In genomic region chrV:20090698-20091313, ce11 we compare ENCODE assay signal across 7 worm cellular contexts.
TF ChIP-seq lines count a peak whose summit lies in the region.

dcs-1 (minus strand) TSS chrV:20090743.
sec-23 (plus strand) TSS chrV:20091263.

TF ChIP-seq in whole organism, L1 larva, 84 proteins besides CTCF, POLR2A, EP300 and RAD21 (continues in another document):
- TF ChIP-seq nhr-237 (tag; optimal IDR thresholded peaks at IDR 0.05; lab: Kevin White, UChicago) (no peak), C34B4.2 (tag; optimal IDR thresholded peaks at IDR 0.05; lab: Kevin White, UChicago) (no peak), isw-1 (GFP tag; IDR thresholded peaks at IDR 0.05; lab: Robert Waterston, UW) (no peak), ztf-11 (tag; optimal IDR thresholded peaks at IDR 0.05; lab: Kevin White, UChicago) (no peak), tlp-1 (tag; optimal IDR thresholded peaks at IDR 0.05; lab: Kevin White, UChicago) (no peak), fkh-10 (GFP tag; optimal IDR thresholded peaks at IDR 0.05; lab: Kevin White, UChicago) (no peak), nhr-28 (tag; optimal IDR thresholded peaks at IDR 0.05; lab: Kevin White, UChicago) (no peak), zip-4 (GFP tag; optimal IDR thresholded peaks at IDR 0.05; lab: Kevin White, UChicago) (no peak), jun-1 (tag; optimal IDR thresholded peaks at IDR 0.05; lab: Kevin White, UChicago) (no peak), Y116A8C.19 (tag; optimal IDR thresholded peaks at IDR 0.05; lab: Kevin White, UChicago; ENCODE audit: borderline replicate concordance) (no peak), C04F5.9 (tag; optimal IDR thresholded peaks at IDR 0.05; lab: Kevin White, UChicago) (no peak), fkh-4 (tag; optimal IDR thresholded peaks at IDR 0.05; lab: Kevin White, UChicago; ENCODE audit: borderline replicate concordance) (no peak), fkh-8 (tag; optimal IDR thresholded peaks at IDR 0.05; lab: Kevin White, UChicago) (peak; percentile 1)

TF ChIP-seq in whole organism, L2 larva, 48 proteins besides CTCF, POLR2A, EP300 and RAD21 (continues in another document):
- TF ChIP-seq unc-55 (GFP tag; optimal IDR thresholded peaks at IDR 0.05; lab: Kevin White, UChicago) (peak; percentile 22), ceh-16 (tag; optimal IDR thresholded peaks at IDR 0.05; lab: Kevin White, UChicago) (no peak), nhr-77 (tag; optimal IDR thresholded peaks at IDR 0.05; lab: Kevin White, UChicago) (no peak), nhr-129 (tag; optimal IDR thresholded peaks at IDR 0.05; lab: Kevin White, UChicago) (peak; percentile 4), lin-11 (tag; optimal IDR thresholded peaks at IDR 0.05; lab: Kevin White, UChicago) (no peak), nhr-23 (tag; optimal IDR thresholded peaks at IDR 0.05; lab: Kevin White, UChicago) (no peak), lsy-2 (tag; optimal IDR thresholded peaks at IDR 0.05; lab: Kevin White, UChicago) (peak in 1 of 2 experiments; percentile 10), lin-13 (GFP tag; optimal IDR thresholded peaks at IDR 0.05; lab: Kevin White, UChicago) (no peak), ztf-4 (tag; optimal IDR thresholded peaks at IDR 0.05; lab: Kevin White, UChicago) (no peak), crh-2 (tag; optimal IDR thresholded peaks at IDR 0.05; lab: Kevin White, UChicago) (peak; percentile 64), blmp-1 (tag; optimal IDR thresholded peaks at IDR 0.05; lab: Kevin White, UChicago; ENCODE audit: insufficient read depth) (no peak), mdl-1 (tag; optimal IDR thresholded peaks at IDR 0.05; lab: Kevin White, UChicago) (peak in 1 of 2 experiments; percentile 2), dmd-4 (tag; optimal IDR thresholded peaks at IDR 0.05; lab: Kevin White, UChicago) (no peak)

TF ChIP-seq in whole organism, L3 larva, 47 proteins besides CTCF, POLR2A, EP300 and RAD21:
- TF ChIP-seq pha-4 (tag; optimal IDR thresholded peaks at IDR 0.05; lab: Kevin White, UChicago) (peak; percentile 32), lin-15B (tag; optimal IDR thresholded peaks at IDR 0.05; lab: Kevin White, UChicago) (peak; percentile 28), elt-1 (tag; optimal IDR thresholded peaks at IDR 0.05; lab: Kevin White, UChicago) (no peak), hmg-11 (tag; optimal IDR thresholded peaks at IDR 0.05; lab: Kevin White, UChicago) (peak; percentile 15)

TF ChIP-seq in whole organism, L4 larva, 104 proteins besides CTCF, POLR2A, EP300 and RAD21 (continues in another document):
- 0 out of 2 replicates have a peak, but pooled peaks have one; percentile 52 for TF ChIP-seq F44E2.7 (GFP tag; IDR thresholded peaks at IDR 0.05; lab: Robert Waterston, UW)
- peak; percentile 18 for TF ChIP-seq dpl-1 (GFP tag; optimal IDR thresholded peaks at IDR 0.05; lab: Kevin White, UChicago)
- TF ChIP-seq lin-29 (GFP tag; IDR thresholded peaks at IDR 0.05; lab: Robert Waterston, UW), result no peak
- TF ChIP-seq mxl-3 (GFP tag; optimal IDR thresholded peaks at IDR 0.05; lab: Kevin White, UChicago), result peak; percentile 80
- no peak for TF ChIP-seq nhr-11 (tag; optimal IDR thresholded peaks at IDR 0.05; lab: Kevin White, UChicago)
- TF ChIP-seq nhr-111 (GFP tag; optimal IDR thresholded peaks at IDR 0.05; lab: Kevin White, UChicago), result no peak
- peak in 1 of 2 experiments; percentile 49 for TF ChIP-seq hif-1 (tag; optimal IDR thresholded peaks at IDR 0.05; lab: Kevin White, UChicago)
- TF ChIP-seq zfp-2 (tag; optimal IDR thresholded peaks at IDR 0.05; lab: Kevin White, UChicago), result no peak
- peak in 1 of 2 experiments; percentile 66 for TF ChIP-seq mdl-1 (tag; optimal IDR thresholded peaks at IDR 0.05; lab: Kevin White, UChicago)
- TF ChIP-seq unc-130 (GFP tag; optimal IDR thresholded peaks at IDR 0.05; lab: Kevin White, UChicago), result peak; percentile 69
- TF ChIP-seq nhr-28 (tag; optimal IDR thresholded peaks at IDR 0.05; lab: Kevin White, UChicago), result no peak
- TF ChIP-seq ces-1 (GFP tag; optimal IDR thresholded peaks at IDR 0.05; lab: Kevin White, UChicago), result no peak
- no peak for TF ChIP-seq lin-38 (GFP tag; IDR thresholded peaks at IDR 0.05; lab: Robert Waterston, UW)
- peak; percentile 7 for TF ChIP-seq lin-13 (GFP tag; optimal IDR thresholded peaks at IDR 0.05; lab: Kevin White, UChicago)
- TF ChIP-seq ceh-82 (tag; optimal IDR thresholded peaks at IDR 0.05; lab: Kevin White, UChicago), result no peak
- no peak for TF ChIP-seq egl-43 (GFP tag; IDR thresholded peaks at IDR 0.05; lab: Robert Waterston, UW)

TF ChIP-seq in whole organism, late embryonic, 69 proteins besides CTCF, POLR2A, EP300 and RAD21:
- peak; percentile 59 for TF ChIP-seq ets-4 (tag; optimal IDR thresholded peaks at IDR 0.05; lab: Kevin White, UChicago)
- TF ChIP-seq hlh-30 (tag; optimal IDR thresholded peaks at IDR 0.05; lab: Kevin White, UChicago; ENCODE audit: insufficient read depth), result no peak
- TF ChIP-seq ceh-34 (tag; optimal IDR thresholded peaks at IDR 0.05; lab: Kevin White, UChicago), result no peak
- TF ChIP-seq hlh-8 (tag; optimal IDR thresholded peaks at IDR 0.05; lab: Kevin White, UChicago), result peak; percentile 29
- TF ChIP-seq zip-5 (tag; optimal IDR thresholded peaks at IDR 0.05; lab: Kevin White, UChicago), result peak; percentile 25
- no peak for TF ChIP-seq unc-42 (tag; optimal IDR thresholded peaks at IDR 0.05; lab: Kevin White, UChicago)
- TF ChIP-seq ceh-2 (tag; optimal IDR thresholded peaks at IDR 0.05; lab: Kevin White, UChicago), result peak; percentile 18
- peak; percentile 58 for TF ChIP-seq ceh-31 (tag; optimal IDR thresholded peaks at IDR 0.05; lab: Kevin White, UChicago)
- peak; percentile 70 for TF ChIP-seq C08G9.2 (tag; optimal IDR thresholded peaks at IDR 0.05; lab: Kevin White, UChicago)
- TF ChIP-seq tbx-2 (tag; optimal IDR thresholded peaks at IDR 0.05; lab: Kevin White, UChicago), result peak; percentile 46
- TF ChIP-seq tbx-7 (tag; optimal IDR thresholded peaks at IDR 0.05; lab: Kevin White, UChicago), result peak; percentile 46

TF ChIP-seq in whole organism, mixed stage, embryonic, 35 proteins besides CTCF, POLR2A, EP300 and RAD21:
- no peak for TF ChIP-seq nhr-12 (tag; optimal IDR thresholded peaks at IDR 0.05; lab: Kevin White, UChicago)
- TF ChIP-seq sptf-1 (tag; optimal IDR thresholded peaks at IDR 0.05; lab: Kevin White, UChicago), result peak; percentile 20

TF ChIP-seq in whole organism, young adult, 124 proteins besides CTCF, POLR2A, EP300 and RAD21:
- TF ChIP-seq hsf-1 (GFP tag; IDR thresholded peaks at IDR 0.05; lab: Robert Waterston, UW) (no peak), rec-8 (tag; optimal IDR thresholded peaks at IDR 0.05; lab: Kevin White, UChicago) (peak in 1 of 2 experiments; percentile 15), nhr-179 (tag; optimal IDR thresholded peaks at IDR 0.05; lab: Kevin White, UChicago) (no peak), sea-2 (GFP tag; IDR thresholded peaks at IDR 0.05; lab: Robert Waterston, UW) (no peak), ztf-26 (tag; optimal IDR thresholded peaks at IDR 0.05; lab: Kevin White, UChicago) (no peak), snpc-3.4 (tag; optimal IDR thresholded peaks at IDR 0.05; lab: Kevin White, UChicago) (peak; percentile 12), Y56A3A.18 (GFP tag; IDR thresholded peaks at IDR 0.05; lab: Robert Waterston, UW) (no peak), F23B12.7 (tag; optimal IDR thresholded peaks at IDR 0.05; lab: Kevin White, UChicago; ENCODE audit: insufficient read depth) (no peak), let-607 (tag; optimal IDR thresholded peaks at IDR 0.05; lab: Kevin White, UChicago) (peak; percentile 97 to 98), dpff-1 (tag; optimal IDR thresholded peaks at IDR 0.05; lab: Kevin White, UChicago) (no peak), Y53G8AR.9 (GFP tag; conservative IDR thresholded peaks at IDR 0.05; lab: Robert Waterston, UW) (no peak), mes-4 (tag; optimal IDR thresholded peaks at IDR 0.05; lab: Kevin White, UChicago) (no peak), D2030.7 (GFP tag; IDR thresholded peaks at IDR 0.05; lab: Robert Waterston, UW) (0 out of 2 replicates have a peak, but pooled peaks have one; percentile 11), tbx-9 (tag; optimal IDR thresholded peaks at IDR 0.05; lab: Kevin White, UChicago; ENCODE audit: borderline replicate concordance) (no peak), ceh-100 (GFP tag; IDR thresholded peaks at IDR 0.05; lab: Robert Waterston, UW) (no peak), dox-1 (GFP tag; IDR thresholded peaks at IDR 0.05; lab: Robert Waterston, UW) (0 out of 2 replicates have a peak, but pooled peaks have one; percentile 21), snpc-1.3 (tag; optimal IDR thresholded peaks at IDR 0.05; lab: Kevin White, UChicago; ENCODE audit: insufficient read depth) (no peak), bed-2 (GFP tag; IDR thresholded peaks at IDR 0.05; lab: Robert Waterston, UW) (no peak)
